Fruit fly (Drosophila melanogaster) whole organism, prepupa: ENCODE results near the gene CG42264.

ENCODE experiments used
- CG10631 ChIP-seq: fragments of 200-800 bp; sonication (Bioruptor generic); optimal IDR thresholded peaks from 2 replicates; lab custom pipeline; 2016; ENCODE audit warnings: missing biosample characterization, missing genetic modification characterization
- CG10669 ChIP-seq: fragments of 200-800 bp; sonication (Bioruptor generic); optimal IDR thresholded peaks from 3 replicates; lab custom pipeline; 2018; ENCODE audit warnings: missing biosample characterization, mild to moderate bottlenecking, missing genetic modification characterization, moderate library complexity
- CG11294 ChIP-seq: fragments of 200-800 bp; sonication (Bioruptor generic); IDR thresholded peaks from 2 replicates; pipeline ENCODE4 v1.3.6; 2022; ENCODE audit warnings: missing biosample characterization, missing genetic modification characterization
- CG11762 ChIP-seq: fragments of 200-800 bp; sonication (Bioruptor generic); optimal IDR thresholded peaks from 3 replicates; lab custom pipeline; 2016; ENCODE audit warnings: missing biosample characterization, missing genetic modification characterization; ENCODE audit not compliant: insufficient read depth
- CG11902 ChIP-seq: fragments of 200-800 bp; sonication (Bioruptor generic); optimal IDR thresholded peaks from 3 replicates; lab custom pipeline; 2016; ENCODE audit warnings: missing biosample characterization, missing genetic modification characterization
- CG15336 ChIP-seq: fragments of 200-800 bp; sonication (Bioruptor generic); IDR thresholded peaks from 2 replicates; pipeline ENCODE4 v1.3.6; 2022; ENCODE audit warnings: missing biosample characterization, missing genetic modification characterization
- CG1621 ChIP-seq: fragments of 200-800 bp; sonication (Bioruptor generic); optimal IDR thresholded peaks from 3 replicates; lab custom pipeline; 2018; ENCODE audit warnings: missing biosample characterization, mild to moderate bottlenecking, missing genetic modification characterization
- CG16779 ChIP-seq: fragments of 200-800 bp; sonication (Bioruptor generic); optimal IDR thresholded peaks from 3 replicates; lab custom pipeline; 2017; ENCODE audit warnings: missing biosample characterization, mild to moderate bottlenecking, missing genetic modification characterization
- CG3032 ChIP-seq: fragments of 200-800 bp; optimal IDR thresholded peaks from 2 replicates; lab custom pipeline; 2019; ENCODE audit warnings: missing biosample characterization, mild to moderate bottlenecking, missing genetic modification characterization, moderate library complexity
- CG31627 ChIP-seq: fragments of 200-800 bp; sonication (Bioruptor generic); optimal IDR thresholded peaks from 3 replicates; lab custom pipeline; 2016; ENCODE audit warnings: missing biosample characterization, missing genetic modification characterization
- CG32006 ChIP-seq: fragments of 200-800 bp; sonication (Bioruptor generic); optimal IDR thresholded peaks from 3 replicates; lab custom pipeline; 2017; ENCODE audit warnings: missing biosample characterization, mild to moderate bottlenecking, missing genetic modification characterization
- CG34406 ChIP-seq: fragments of 200-800 bp; sonication (Bioruptor generic); optimal IDR thresholded peaks from 3 replicates; lab custom pipeline; 2016; ENCODE audit warnings: missing biosample characterization, missing genetic modification characterization
- CG3919 ChIP-seq: fragments of 200-800 bp; sonication (Bioruptor generic); optimal IDR thresholded peaks from 3 replicates; lab custom pipeline; 2016; ENCODE audit warnings: missing biosample characterization, missing genetic modification characterization
- CG4318 ChIP-seq: fragments of 200-800 bp; sonication (Bioruptor generic); optimal IDR thresholded peaks from 3 replicates; lab custom pipeline; 2017; ENCODE audit warnings: missing biosample characterization, mild to moderate bottlenecking, missing genetic modification characterization
- CG6163 ChIP-seq: fragments of 200-800 bp; sonication (Bioruptor generic); IDR thresholded peaks from 3 replicates; pipeline ENCODE4 v1.3.6; 2022; ENCODE audit warnings: missing biosample characterization, missing genetic modification characterization
- CG6276 ChIP-seq: fragments of 200-800 bp; sonication (Bioruptor generic); optimal IDR thresholded peaks from 2 replicates; lab custom pipeline; 2017; ENCODE audit warnings: missing biosample characterization, mild to moderate bottlenecking, missing genetic modification characterization
- CG6792 ChIP-seq: fragments of 200-800 bp; sonication (Bioruptor generic); optimal IDR thresholded peaks from 3 replicates; lab custom pipeline; 2016; ENCODE audit warnings: missing biosample characterization, missing genetic modification characterization
- CG6808 ChIP-seq: fragments of 200-800 bp; sonication (Bioruptor generic); optimal IDR thresholded peaks from 3 replicates; lab custom pipeline; 2017; ENCODE audit warnings: missing biosample characterization, missing genetic modification characterization, mild to moderate bottlenecking, moderate library complexity, missing genetic modification reagents
- CG6854 ChIP-seq: fragments of 200-800 bp; sonication (Bioruptor generic); optimal IDR thresholded peaks from 2 replicates; lab custom pipeline; 2017; ENCODE audit warnings: missing biosample characterization, mild to moderate bottlenecking, missing genetic modification characterization
- CG7368 ChIP-seq: fragments of 200-800 bp; sonication (Bioruptor generic); optimal IDR thresholded peaks from 3 replicates; lab custom pipeline; 2016; ENCODE audit warnings: missing biosample characterization, missing genetic modification characterization
- CG8119 ChIP-seq: fragments of 200-800 bp; sonication (Bioruptor generic); IDR thresholded peaks from 3 replicates; pipeline ENCODE4 v1.3.6; 2022; ENCODE audit warnings: missing biosample characterization, missing genetic modification characterization
- CG9139 ChIP-seq: fragments of 200-800 bp; sonication (Bioruptor generic); optimal IDR thresholded peaks from 3 replicates; lab custom pipeline; 2017; ENCODE audit warnings: missing biosample characterization, mild to moderate bottlenecking, missing genetic modification characterization
- Eip75B ChIP-seq: fragments of 200-800 bp; sonication (Bioruptor generic); optimal IDR thresholded peaks from 3 replicates; lab custom pipeline; 2016; ENCODE audit warnings: missing biosample characterization, missing genetic modification characterization
- Eip93F ChIP-seq: fragments of 200-800 bp; sonication (Bioruptor generic); optimal IDR thresholded peaks from 2 replicates; lab custom pipeline; 2016; ENCODE audit warnings: missing biosample characterization, mild to moderate bottlenecking, missing genetic modification characterization
- Ets21C ChIP-seq: fragments of 200-800 bp; sonication (Bioruptor generic); optimal IDR thresholded peaks from 3 replicates; lab custom pipeline; 2016; ENCODE audit warnings: missing biosample characterization, missing genetic modification characterization
- Ets96B ChIP-seq: fragments of 200-800 bp; optimal IDR thresholded peaks from 2 replicates; lab custom pipeline; 2019; ENCODE audit warnings: missing biosample characterization, mild to moderate bottlenecking, missing genetic modification characterization, moderate library complexity
- Gug ChIP-seq: fragments of 200-800 bp; sonication (Bioruptor generic); IDR thresholded peaks from 2 replicates; pipeline ENCODE4 v1.3.6; 2022; ENCODE audit warnings: missing biosample characterization, missing genetic modification characterization
- Hr38 ChIP-seq: sonication (Bioruptor generic); optimal IDR thresholded peaks from 2 replicates; lab custom pipeline; 2016; ENCODE audit warnings: missing biosample characterization, missing genetic modification characterization
- Hr39 ChIP-seq: fragments of 200-800 bp; sonication (Bioruptor generic); optimal IDR thresholded peaks from 2 replicates; lab custom pipeline; 2016; ENCODE audit warnings: missing biosample characterization, missing genetic modification characterization
- Hr4 ChIP-seq: fragments of 200-800 bp; sonication (Bioruptor generic); optimal IDR thresholded peaks from 3 replicates; lab custom pipeline; 2016; ENCODE audit warnings: missing biosample characterization, missing genetic modification characterization
- Lpt ChIP-seq: fragments of 200-800 bp; sonication (Bioruptor generic); optimal IDR thresholded peaks from 3 replicates; lab custom pipeline; 2016; ENCODE audit warnings: missing biosample characterization, missing genetic modification characterization
- Met ChIP-seq: fragments of 200-800 bp; sonication (Bioruptor generic); optimal IDR thresholded peaks from 3 replicates; lab custom pipeline; 2016; ENCODE audit warnings: missing biosample characterization, missing genetic modification characterization
- OdsH ChIP-seq: fragments of 200-800 bp; sonication (Bioruptor generic); optimal IDR thresholded peaks from 3 replicates; lab custom pipeline; 2016; ENCODE audit warnings: missing biosample characterization, missing genetic modification characterization
- Smox ChIP-seq: fragments of 200-800 bp; sonication (Bioruptor generic); optimal IDR thresholded peaks from 3 replicates; lab custom pipeline; 2016; ENCODE audit warnings: missing biosample characterization, missing genetic modification characterization
- Sox102F ChIP-seq: fragments of 200-800 bp; sonication (Bioruptor generic); optimal IDR thresholded peaks from 2 replicates; lab custom pipeline; 2016; ENCODE audit warnings: missing biosample characterization, mild to moderate bottlenecking, missing genetic modification characterization
- Sox14 ChIP-seq: fragments of 200-800 bp; sonication (Bioruptor generic); optimal IDR thresholded peaks from 3 replicates; lab custom pipeline; 2016; ENCODE audit warnings: missing biosample characterization, missing genetic modification characterization
- achi ChIP-seq: fragments of 200-800 bp; sonication (Bioruptor generic); optimal IDR thresholded peaks from 3 replicates; lab custom pipeline; 2016; ENCODE audit warnings: missing biosample characterization, missing genetic modification characterization
- acj6 ChIP-seq: fragments of 200-800 bp; sonication (Bioruptor generic); optimal IDR thresholded peaks from 3 replicates; lab custom pipeline; 2016; ENCODE audit warnings: missing biosample characterization, missing genetic modification characterization
- cyc ChIP-seq: fragments of 200-800 bp; sonication (Bioruptor generic); optimal IDR thresholded peaks from 3 replicates; lab custom pipeline; 2016; ENCODE audit warnings: missing biosample characterization, missing genetic modification characterization
- dac ChIP-seq: fragments of 200-800 bp; sonication (Bioruptor generic); optimal IDR thresholded peaks from 2 replicates; lab custom pipeline; 2017; ENCODE audit warnings: missing biosample characterization, mild to moderate bottlenecking, missing genetic modification characterization
- eg ChIP-seq: fragments of 200-800 bp; sonication (Bioruptor generic); IDR thresholded peaks from 3 replicates; pipeline ENCODE4 v1.3.6; 2022; ENCODE audit warnings: missing biosample characterization, missing genetic modification characterization
- esn ChIP-seq: fragments of 200-800 bp; sonication (Bioruptor generic); optimal IDR thresholded peaks from 2 replicates; lab custom pipeline; 2016; ENCODE audit warnings: missing biosample characterization, mild to moderate bottlenecking, missing genetic modification characterization, moderate library complexity
- fd85E ChIP-seq: fragments of 200-800 bp; sonication (Bioruptor generic); optimal IDR thresholded peaks from 3 replicates; lab custom pipeline; 2016; ENCODE audit warnings: missing biosample characterization, missing genetic modification characterization
- fkh ChIP-seq: fragments of 200-800 bp; sonication (Bioruptor generic); optimal IDR thresholded peaks from 3 replicates; lab custom pipeline; 2017; ENCODE audit warnings: missing biosample characterization, mild to moderate bottlenecking, missing genetic modification characterization, moderate library complexity
- lz ChIP-seq: fragments of 200-800 bp; sonication (Bioruptor generic); optimal IDR thresholded peaks from 3 replicates; lab custom pipeline; 2016; ENCODE audit warnings: missing biosample characterization, missing genetic modification characterization
- net ChIP-seq: fragments of 200-800 bp; sonication (Bioruptor generic); optimal IDR thresholded peaks from 3 replicates; lab custom pipeline; 2016; ENCODE audit warnings: missing biosample characterization, missing genetic modification characterization
- pdm3 ChIP-seq: fragments of 200-800 bp; sonication (Bioruptor generic); optimal IDR thresholded peaks from 3 replicates; lab custom pipeline; 2016; ENCODE audit warnings: missing biosample characterization, missing genetic modification characterization
- salr ChIP-seq, 2 experiments: fragments of 200-800 bp; sonication (Bioruptor generic); optimal IDR thresholded peaks; 3 replicates each; lab custom pipeline; 2016 to 2018; ENCODE audit warnings: missing biosample characterization in 2 of 2, missing genetic modification characterization in 2 of 2, mild to moderate bottlenecking in 1 of 2
- spab ChIP-seq: fragments of 200-800 bp; sonication (Bioruptor generic); optimal IDR thresholded peaks from 2 replicates; lab custom pipeline; 2017; ENCODE audit warnings: missing biosample characterization, mild to moderate bottlenecking, missing genetic modification characterization, missing genetic modification reagents
- ss ChIP-seq, 2 experiments: fragments of 200-800 bp; sonication (Bioruptor generic); optimal IDR thresholded peaks; 2 replicates in 1 of 2; 3 replicates in 1 of 2; lab custom pipeline; 2017 to 2018; ENCODE audit warnings: mild to moderate bottlenecking in 2 of 2, missing biosample characterization in 2 of 2, missing genetic modification characterization in 2 of 2, moderate library complexity in 1 of 2
- svp ChIP-seq: fragments of 200-800 bp; sonication (Bioruptor generic); peaks from one replicate; lab custom pipeline; 2016; ENCODE audit warnings: missing biosample characterization, missing genetic modification characterization
- topi ChIP-seq: fragments of 200-800 bp; sonication (Bioruptor generic); optimal IDR thresholded peaks from 3 replicates; lab custom pipeline; 2016; ENCODE audit warnings: missing biosample characterization, missing genetic modification characterization
- vri ChIP-seq: fragments of 200-800 bp; sonication (Bioruptor generic); optimal IDR thresholded peaks from 3 replicates; lab custom pipeline; 2016; ENCODE audit warnings: missing biosample characterization, mild to moderate bottlenecking, missing genetic modification characterization

CG42264 gene

dm6 chrX:5786559-5786958 lies 10.1 kb upstream of the CG42264 start:
- TF ChIP-seq Eip93F (GFP tag; lab: Kevin White, UChicago) (peak; percentile 11), CG32006 (GFP tag; lab: Kevin White, UChicago) (peak; percentile 89), dac (peak; percentile 62), fkh (GFP tag; lab: Kevin White, UChicago) (no peak), CG10631 (GFP tag; lab: Kevin White, UChicago) (peak; percentile 67), CG6808 (no peak), CG11902 (no peak), CG4318 (GFP tag; lab: Kevin White, UChicago) (peak; percentile 65), Hr4 (GFP tag; lab: Kevin White, UChicago) (peak; percentile 88), Met (GFP tag; lab: Kevin White, UChicago) (peak; percentile 74), CG9139 (GFP tag; lab: Kevin White, UChicago) (no peak), svp (GFP tag; lab: Kevin White, UChicago) (peak; percentile 71), CG3032 (tag; lab: Kevin White, UChicago) (no peak), CG16779 (tag; lab: Kevin White, UChicago) (no peak), CG1621 (tag; lab: Kevin White, UChicago) (no peak), vri (peak; percentile 72), Lpt (GFP tag; lab: Kevin White, UChicago) (peak; percentile 82), salr (GFP tag; optimal IDR thresholded peaks at IDR 0.05; lab: Kevin White, UChicago) (peak in 1 of 2 experiments; percentile 75), Smox (GFP tag; lab: Kevin White, UChicago) (peak; percentile 71), fd85E (no peak), CG6792 (GFP tag; lab: Kevin White, UChicago) (peak; percentile 78), Ets21C (peak; percentile 4), CG6276 (GFP tag; lab: Kevin White, UChicago) (no peak), OdsH (GFP tag; lab: Kevin White, UChicago) (peak; percentile 79), CG31627 (GFP tag; lab: Kevin White, UChicago) (peak; percentile 54), CG11294 (GFP tag; lab: Robert Waterston, UW) (peak; percentile 71), achi (GFP tag; lab: Kevin White, UChicago) (peak; percentile 79), CG6854 (GFP tag; lab: Kevin White, UChicago) (no peak), CG34406 (GFP tag; lab: Kevin White, UChicago) (peak; percentile 62), esn (GFP tag; lab: Kevin White, UChicago) (peak; percentile 77), eg (GFP tag; lab: Robert Waterston, UW) (peak; percentile 75; the same call in 2 of the 3 replicates), net (peak; percentile 78), Sox14 (GFP tag; lab: Kevin White, UChicago) (peak; percentile 71), CG10669 (GFP tag; lab: Kevin White, UChicago) (no peak), CG3919 (no peak), acj6 (GFP tag; lab: Kevin White, UChicago) (peak; percentile 70), spab (no peak), cyc (GFP tag; lab: Kevin White, UChicago) (no peak), CG8119 (GFP tag; lab: Robert Waterston, UW) (peak; percentile 93), Ets96B (no peak), Hr38 (GFP tag; lab: Kevin White, UChicago) (no peak), CG7368 (GFP tag; lab: Kevin White, UChicago) (no peak), pdm3 (GFP tag; lab: Kevin White, UChicago) (peak; percentile 82), CG6163 (GFP tag; lab: Robert Waterston, UW) (peak; percentile 70), CG15336 (peak; percentile 93), Sox102F (GFP tag; lab: Kevin White, UChicago) (peak; percentile 78), Gug (peak; percentile 63), lz (GFP tag; lab: Kevin White, UChicago) (peak; percentile 73), topi (GFP tag; lab: Kevin White, UChicago) (no peak), CG11762 (no peak), Hr39 (GFP tag; lab: Kevin White, UChicago) (peak; percentile 58), Eip75B (GFP tag; lab: Kevin White, UChicago) (peak; percentile 64), ss (GFP tag; optimal IDR thresholded peaks at IDR 0.05; lab: Kevin White, UChicago) (no peak)
